Worm (Caenorhabditis elegans) whole organism, L3 larva: Measurements from ENCODE around the gene W05H7.1.

Experiments
- aly-2 ChIP-seq: fragments of 150-350 bp; optimal IDR thresholded peaks from 2 replicates; lab custom pipeline; 2014; ENCODE audit warnings: missing biosample characterization, missing genetic modification characterization
- ceh-9 ChIP-seq: sonication (generic microtip); optimal IDR thresholded peaks from 2 replicates; lab custom pipeline; 2018; ENCODE audit warnings: missing biosample characterization, missing genetic modification characterization
- snpc-4 ChIP-seq: fragments of 150-350 bp; optimal IDR thresholded peaks from 2 replicates; lab custom pipeline; 2014; ENCODE audit warnings: missing biosample characterization, missing genetic modification characterization
- unc-39 ChIP-seq: sonication (generic microtip); optimal IDR thresholded peaks from 4 replicates; lab custom pipeline; 2017; ENCODE audit warnings: missing biosample characterization, missing genetic modification characterization
- zag-1 ChIP-seq: fragments of 150-350 bp; optimal IDR thresholded peaks from 2 replicates; lab custom pipeline; 2014; ENCODE audit warnings: missing biosample characterization, missing genetic modification characterization

DNA sequence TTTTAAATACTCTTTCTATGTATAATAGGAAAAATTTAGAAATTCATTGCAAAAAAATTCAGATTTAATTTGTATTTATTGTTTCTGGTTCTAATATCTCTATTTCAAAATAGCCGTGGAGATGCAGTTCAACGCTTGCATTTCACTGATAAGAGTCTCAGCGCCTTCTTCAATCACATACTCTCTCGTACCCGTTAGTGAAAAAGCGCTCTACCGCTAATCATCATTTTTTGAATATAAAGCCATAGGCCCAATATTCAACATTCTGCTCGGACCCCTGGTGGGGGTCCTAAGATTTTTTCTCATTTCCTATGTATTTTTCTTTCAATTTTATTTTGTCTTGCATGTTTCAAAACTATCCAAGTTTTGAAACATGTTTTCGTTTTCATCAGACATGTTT lies 30.0 kb upstream of the W05H7.1 start:
- TF ChIP-seq ceh-9 (tag; lab: Kevin White, UChicago) (no peak), snpc-4 (tag; lab: Kevin White, UChicago) (peak; percentile 10), unc-39 (tag; lab: Kevin White, UChicago) (no peak), aly-2 (tag; lab: Kevin White, UChicago) (no peak), zag-1 (tag; lab: Kevin White, UChicago) (no peak)
